Fruit fly (Drosophila melanogaster): ENCODE results near the gene Dhc64C.

- TF ChIP-seq gl (tag; optimal IDR thresholded peaks at IDR 0.05) (no peak), D1 (tag; optimal IDR thresholded peaks at IDR 0.05) (no peak), Pif1B (GFP tag; optimal IDR thresholded peaks at IDR 0.05) (no peak), CG17806 (tag; optimal IDR thresholded peaks at IDR 0.05) (no peak), CG8301 (tag; optimal IDR thresholded peaks at IDR 0.05) (no peak)
Observed at dm6 chr3L:4840039-4840939, 14.8 kb upstream of the Dhc64C start, which contains the start of gene CG13707.
